Worm (Caenorhabditis elegans): ENCODE results near the gene szy-2.

Gene szy-2

ce11 chrIII:5402419-5402818 lies 31.3 kb upstream of the szy-2 start:
- TF ChIP-seq nhr-43 (tag; optimal IDR thresholded peaks at IDR 0.05; ENCODE audit: poor library complexity, severe bottlenecking) (no peak), hmg-11 (tag; optimal IDR thresholded peaks at IDR 0.05) (no peak), fos-1 (tag; optimal IDR thresholded peaks at IDR 0.05) (no peak), ztf-11 (tag; optimal IDR thresholded peaks at IDR 0.05) (no peak), nhr-11 (tag; optimal IDR thresholded peaks at IDR 0.05) (no peak), zag-1 (tag; optimal IDR thresholded peaks at IDR 0.05) (no peak), lsy-12 (tag; optimal IDR thresholded peaks at IDR 0.05) (no peak), ztf-4 (tag; optimal IDR thresholded peaks at IDR 0.05) (no peak), fkh-2 (tag; optimal IDR thresholded peaks at IDR 0.05) (no peak), eor-1 (tag; optimal IDR thresholded peaks at IDR 0.05) (no peak), jun-1 (tag; optimal IDR thresholded peaks at IDR 0.05) (no peak), nhr-25 (tag; optimal IDR thresholded peaks at IDR 0.05) (no peak), nhr-237 (tag; optimal IDR thresholded peaks at IDR 0.05) (no peak), ceh-82 (tag; optimal IDR thresholded peaks at IDR 0.05) (no peak), nhr-77 (tag; optimal IDR thresholded peaks at IDR 0.05) (no peak), pha-4 (tag; optimal IDR thresholded peaks at IDR 0.05) (no peak), skn-1 (tag; optimal IDR thresholded peaks at IDR 0.05) (no peak), pqm-1 (tag; optimal IDR thresholded peaks at IDR 0.05) (no peak), lin-15B (tag; optimal IDR thresholded peaks at IDR 0.05) (no peak)

DNA sequence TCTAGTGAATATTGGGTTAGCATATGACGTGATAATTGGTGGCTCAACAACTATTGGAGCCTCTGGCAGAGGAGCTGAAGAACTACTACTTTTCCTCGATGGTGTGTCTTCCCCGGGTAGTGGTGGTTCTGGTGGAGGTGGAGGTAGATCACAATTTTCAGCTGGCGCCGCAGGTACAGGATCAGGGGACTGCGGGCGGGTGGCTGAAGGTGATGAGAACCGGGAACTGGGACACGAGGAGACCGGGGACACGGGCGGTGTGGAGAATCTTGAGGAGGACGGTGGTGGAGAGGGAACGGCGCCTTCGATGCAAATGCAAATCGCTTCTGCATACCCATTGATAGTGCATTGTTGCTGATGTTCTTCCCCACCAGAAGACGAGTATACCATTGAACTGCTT lies 24.7 kb upstream of the szy-2 start:
- no peak for TF ChIP-seq egl-27 (tag; optimal IDR thresholded peaks at IDR 0.05)
- no peak for TF ChIP-seq ZK546.5 (tag; optimal IDR thresholded peaks at IDR 0.05)

ce11 chrIII:5389365-5389764 lies 18.3 kb upstream of the szy-2 start:
- TF ChIP-seq snpc-4 (tag; optimal IDR thresholded peaks at IDR 0.05), result no peak
- TF ChIP-seq sea-2 (GFP tag; optimal IDR thresholded peaks at IDR 0.05), result no peak
- no peak for TF ChIP-seq jun-1 (tag; optimal IDR thresholded peaks at IDR 0.05)
- TF ChIP-seq R02D3.7 (tag; optimal IDR thresholded peaks at IDR 0.05), result no peak
- no peak for TF ChIP-seq elt-2 (tag; optimal IDR thresholded peaks at IDR 0.05)
- TF ChIP-seq hmg-11 (tag; optimal IDR thresholded peaks at IDR 0.05), result no peak
- no peak for TF ChIP-seq eor-1 (tag; optimal IDR thresholded peaks at IDR 0.05)
- TF ChIP-seq nhr-67 (tag; optimal IDR thresholded peaks at IDR 0.05), result no peak
- no peak for TF ChIP-seq mdl-1 (tag; optimal IDR thresholded peaks at IDR 0.05)
- no peak for TF ChIP-seq zag-1 (tag; optimal IDR thresholded peaks at IDR 0.05)
- TF ChIP-seq nhr-237 (tag; optimal IDR thresholded peaks at IDR 0.05), result no peak
- no peak for TF ChIP-seq lin-15B (tag; optimal IDR thresholded peaks at IDR 0.05)
- TF ChIP-seq skn-1 (tag; optimal IDR thresholded peaks at IDR 0.05), result no peak
- no peak for TF ChIP-seq elt-1 (tag; optimal IDR thresholded peaks at IDR 0.05)
- no peak for TF ChIP-seq tbx-2 (tag; optimal IDR thresholded peaks at IDR 0.05)
- TF ChIP-seq fkh-2 (tag; optimal IDR thresholded peaks at IDR 0.05), result no peak
- no peak for TF ChIP-seq pha-4 (tag; optimal IDR thresholded peaks at IDR 0.05)
- no peak for TF ChIP-seq ceh-16 (tag; optimal IDR thresholded peaks at IDR 0.05)
- TF ChIP-seq pqm-1 (tag; optimal IDR thresholded peaks at IDR 0.05), result no peak

ce11 chrIII:5388113-5388512 lies 17.0 kb upstream of the szy-2 start:
- TF ChIP-seq unc-39 (tag; optimal IDR thresholded peaks at IDR 0.05) (no peak), mdl-1 (tag; optimal IDR thresholded peaks at IDR 0.05) (no peak), lin-15B (tag; optimal IDR thresholded peaks at IDR 0.05) (no peak), nhr-25 (tag; optimal IDR thresholded peaks at IDR 0.05) (no peak), ceh-9 (tag; optimal IDR thresholded peaks at IDR 0.05) (no peak), nhr-67 (tag; optimal IDR thresholded peaks at IDR 0.05) (no peak), nfya-1 (tag; optimal IDR thresholded peaks at IDR 0.05; ENCODE audit: insufficient read depth) (no peak), ztf-4 (tag; optimal IDR thresholded peaks at IDR 0.05) (no peak), nhr-237 (tag; optimal IDR thresholded peaks at IDR 0.05) (no peak), elt-2 (tag; optimal IDR thresholded peaks at IDR 0.05) (no peak), ceh-16 (tag; optimal IDR thresholded peaks at IDR 0.05) (no peak), pha-4 (tag; optimal IDR thresholded peaks at IDR 0.05) (no peak), nhr-43 (tag; optimal IDR thresholded peaks at IDR 0.05; ENCODE audit: poor library complexity, severe bottlenecking) (no peak), ama-1 (optimal IDR thresholded peaks at IDR 0.05) (no peak), lin-39 (tag; optimal IDR thresholded peaks at IDR 0.05) (no peak), hmg-11 (tag; optimal IDR thresholded peaks at IDR 0.05) (no peak)

DNA sequence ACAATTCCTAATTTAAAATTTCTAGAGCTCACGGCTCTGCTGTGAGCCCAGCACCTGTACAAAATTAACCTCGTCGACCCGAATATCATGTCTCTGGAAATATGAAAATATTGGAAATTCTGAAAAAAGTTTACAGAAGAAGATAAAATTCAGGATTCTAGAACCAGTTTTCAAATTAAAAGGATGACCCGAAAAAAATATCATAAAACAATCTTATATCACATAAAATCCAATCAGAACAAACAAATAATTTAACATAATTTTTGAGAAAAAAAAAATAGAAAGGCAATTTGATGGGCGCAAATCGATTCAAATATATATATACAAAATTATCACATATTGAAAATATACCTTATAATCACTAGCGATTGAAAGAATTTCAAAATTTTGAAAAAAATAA lies 14.2 kb upstream of the szy-2 start, which contains the start of gene Y32H12A.7:
Y32H12A.7 (minus strand) TSS at position 101 of the 400 bp plus-strand sequence.
- TF ChIP-seq ztf-11 (tag; optimal IDR thresholded peaks at IDR 0.05) (no peak), pqm-1 (tag; optimal IDR thresholded peaks at IDR 0.05) (no peak), nhr-28 (tag; optimal IDR thresholded peaks at IDR 0.05) (no peak), sea-2 (GFP tag; optimal IDR thresholded peaks at IDR 0.05) (no peak), ceh-82 (tag; optimal IDR thresholded peaks at IDR 0.05) (no peak), daf-12 (tag; optimal IDR thresholded peaks at IDR 0.05) (no peak), egl-5 (tag; optimal IDR thresholded peaks at IDR 0.05) (no peak), snpc-4 (tag; optimal IDR thresholded peaks at IDR 0.05) (no peak), aly-2 (tag; optimal IDR thresholded peaks at IDR 0.05) (no peak), ceh-16 (tag; optimal IDR thresholded peaks at IDR 0.05) (no peak)
